Fruit fly (Drosophila melanogaster) S2 (cell line): ENCODE results near the gene asl.

Experiments used
- CG8478 ChIP-seq: fragments of >200 bp; optimal IDR thresholded peaks from 2 replicates; lab custom pipeline; 2018
- CTCF ChIP-seq, 2 experiments: fragments of >200 bp; optimal IDR thresholded peaks; 2 replicates each; lab custom pipeline; 2018

Gene asl

DNA sequence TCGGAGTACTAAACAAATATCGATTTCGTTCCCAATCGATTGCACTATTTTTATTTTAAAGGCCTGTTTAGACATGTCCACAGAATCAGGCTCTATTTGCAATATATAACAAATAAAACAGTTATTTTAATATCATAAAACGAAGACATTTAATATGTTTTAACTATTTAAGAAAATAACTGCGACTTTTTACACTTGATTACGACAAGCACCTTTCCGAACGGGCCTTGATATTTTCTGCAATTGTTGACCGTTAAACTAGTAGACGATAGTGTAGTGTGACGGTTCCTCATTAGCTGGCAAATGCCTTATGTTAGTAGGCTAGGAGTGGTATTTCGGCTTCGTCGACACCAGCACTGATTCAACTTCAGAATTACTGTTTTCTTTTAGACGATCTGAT is 37.8 kb downstream of the asl start, which contains the start of the genes CG2931 and Rheb:
Gene CG2931, minus strand, starts transcription at position 26 of the 400 bp plus-strand sequence.
Gene Rheb, plus strand, starts transcription at position 332 of the 400 bp plus-strand sequence.
- TF ChIP-seq CTCF (optimal IDR thresholded peaks at IDR 0.05; lab: Kevin White, UChicago): no peak
- no peak for TF ChIP-seq CG8478 (lab: Kevin White, UChicago)

DNA sequence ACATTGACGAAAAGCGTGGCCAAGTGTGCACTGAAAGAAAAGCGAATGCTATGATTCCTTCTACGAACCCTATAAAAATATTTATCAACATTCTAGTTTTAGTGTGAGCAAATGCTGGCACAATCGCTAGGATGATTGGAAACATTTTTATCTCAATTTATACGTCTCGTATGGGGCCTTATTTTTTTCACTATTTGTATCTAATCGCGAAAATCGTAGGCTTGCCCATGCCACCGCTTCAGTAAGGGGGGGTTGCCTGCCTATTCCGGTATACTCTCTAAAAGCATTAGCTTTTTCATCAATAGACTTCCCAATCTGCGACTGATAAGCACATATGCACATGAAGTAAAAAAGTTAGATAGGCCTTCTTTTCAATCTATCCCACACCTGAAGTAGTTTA is 40.7 kb downstream of the asl start:
- TF ChIP-seq CG8478 (lab: Kevin White, UChicago): no peak
- no peak for TF ChIP-seq CTCF (optimal IDR thresholded peaks at IDR 0.05; lab: Kevin White, UChicago)

DNA sequence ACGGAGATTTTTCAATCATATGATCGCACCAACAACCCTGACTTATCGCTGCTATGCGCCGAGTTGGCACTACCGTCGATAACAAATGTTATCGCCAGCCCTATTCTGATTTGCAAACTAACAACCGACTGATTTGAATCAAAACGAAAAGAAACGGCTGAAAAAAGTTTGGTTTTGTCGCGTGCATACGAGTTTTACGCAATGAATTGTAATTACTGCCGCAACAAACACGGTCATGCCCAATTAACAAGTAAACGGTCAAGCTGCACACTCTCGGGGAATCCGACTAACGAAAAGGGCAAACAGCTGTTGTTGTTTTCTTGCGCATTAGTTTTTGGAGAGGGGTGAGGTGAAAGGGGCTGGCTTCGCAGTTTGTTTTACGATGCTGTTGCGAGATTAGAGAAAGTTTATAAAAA is 41.6 kb downstream of the asl start, which contains the start of the genes CG14671 and CG12746:
Gene CG14671, minus strand, starts transcription at position 41 of the 416 bp plus-strand sequence.
Gene CG12746, plus strand, starts transcription at position 91 of the 416 bp plus-strand sequence.
- no peak for TF ChIP-seq CG8478 (lab: Kevin White, UChicago)
- TF ChIP-seq CTCF (optimal IDR thresholded peaks at IDR 0.05; lab: Kevin White, UChicago): peak in 1 of 2 experiments; percentile 9

DNA sequence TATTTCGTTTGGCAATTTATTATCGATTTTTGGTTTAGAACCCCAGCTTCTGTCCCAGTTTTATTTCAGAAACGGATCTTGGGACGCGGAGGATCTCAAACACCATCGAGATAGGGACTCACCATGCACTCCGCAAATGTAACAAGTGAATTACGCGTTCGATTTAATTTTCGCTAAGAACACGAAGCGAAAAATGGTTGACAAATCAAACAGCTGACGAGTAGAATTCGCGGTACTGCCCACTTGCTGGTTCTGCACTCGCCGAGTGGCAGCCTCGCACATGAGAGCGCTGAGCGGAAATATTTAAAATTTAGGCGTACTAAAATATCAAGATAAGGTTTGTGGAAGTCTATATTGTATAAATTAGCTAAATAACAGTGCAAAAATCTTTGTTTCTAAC is 42.9 kb downstream of the asl start, which contains the start of gene Pi4KIIalpha:
Gene Pi4KIIalpha, minus strand, starts transcription at position 233 of the 400 bp plus-strand sequence.
- TF ChIP-seq CG8478 (lab: Kevin White, UChicago) (no peak), CTCF (optimal IDR thresholded peaks at IDR 0.05; lab: Kevin White, UChicago) (peak in 1 of 2 experiments; percentile 9)

- TF ChIP-seq CTCF (optimal IDR thresholded peaks at IDR 0.05; lab: Kevin White, UChicago): no peak
- no peak for TF ChIP-seq CG8478 (lab: Kevin White, UChicago)
Observed at dm6 chr3R:5562956-5563355, 43.4 kb downstream of the asl start.

DNA sequence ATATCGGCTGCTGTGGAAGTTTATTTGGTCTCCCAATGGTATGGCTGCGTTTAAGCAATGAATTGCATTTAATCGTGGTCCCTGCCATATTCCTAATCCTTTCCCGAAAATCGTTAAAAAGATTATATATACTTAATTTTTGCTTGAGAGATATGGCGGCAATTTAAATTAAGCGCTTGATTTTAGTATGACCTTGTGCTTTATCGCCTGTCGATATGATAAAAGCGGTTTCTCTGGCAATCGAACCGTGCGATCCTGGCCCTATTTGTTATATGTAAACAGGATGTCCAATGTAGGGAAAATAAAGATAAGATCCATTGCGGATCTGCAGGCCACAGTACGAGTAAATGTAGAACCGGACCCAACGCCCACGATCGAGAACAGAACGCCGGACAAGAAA is 51.5 kb downstream of the asl start, which contains the start of gene Snm1:
Gene Snm1, plus strand, starts transcription at position 233 of the 400 bp plus-strand sequence.
- TF ChIP-seq CG8478 (lab: Kevin White, UChicago) (no peak), CTCF (optimal IDR thresholded peaks at IDR 0.05; lab: Kevin White, UChicago) (no peak)

dm6 chr3R:5554082-5554481 is 52.3 kb downstream of the asl start, which contains the start of gene Pcmt:
Pcmt (minus strand) TSS chr3R:5554316.
- no peak for TF ChIP-seq CG8478 (lab: Kevin White, UChicago)
